Fruit fly (Drosophila melanogaster): ENCODE data around the gene CG11768.

- TF ChIP-seq CG8478 (optimal IDR thresholded peaks at IDR 0.05) (no peak), psq (optimal IDR thresholded peaks at IDR 0.05) (no peak), Dll (optimal IDR thresholded peaks at IDR 0.05) (no peak)
Measured at dm6 chr3R:8747134-8747870, 20.7 kb downstream of the CG11768 start, which contains the start of the genes CG9801 and Nasp.

Measured in whole organism.